Worm (Caenorhabditis elegans) whole organism, late embryonic: ENCODE data around the gene Y39B6A.1.

Experiments
- C08G9.2 ChIP-seq: sonication (generic microtip); optimal IDR thresholded peaks from 2 replicates; lab custom pipeline; 2016; ENCODE audit warnings: mild to moderate bottlenecking, missing genetic modification characterization, moderate library complexity, missing compliant biosample characterization
- C38D4.7 ChIP-seq: fragments of 200-800 bp; sonication (Bioruptor generic); optimal IDR thresholded peaks from 2 replicates; lab custom pipeline; 2018; ENCODE audit warnings: mild to moderate bottlenecking, missing genetic modification characterization, moderate library complexity, missing compliant biosample characterization
- F13H6.1 ChIP-seq: sonication (generic microtip); optimal IDR thresholded peaks from 2 replicates; lab custom pipeline; 2016; ENCODE audit warnings: missing genetic modification characterization, missing compliant biosample characterization
- K09A11.1 ChIP-seq: sonication (generic microtip); optimal IDR thresholded peaks from 2 replicates; lab custom pipeline; 2017; ENCODE audit warnings: antibody characterized with exemption, mild to moderate bottlenecking, missing genetic modification characterization, missing compliant biosample characterization; ENCODE audit not compliant: insufficient read depth
- ama-1 ChIP-seq: fragments of 150-350 bp; optimal IDR thresholded peaks from 2 replicates; lab custom pipeline; 2014
- ceh-2 ChIP-seq: sonication (generic microtip); optimal IDR thresholded peaks from 2 replicates; lab custom pipeline; 2016; ENCODE audit warnings: missing genotype, missing genetic modification characterization, missing compliant biosample characterization
- ceh-30 ChIP-seq: fragments of 150-350 bp; optimal IDR thresholded peaks from 2 replicates; lab custom pipeline; 2014; ENCODE audit warnings: missing biosample characterization, missing genetic modification characterization
- ceh-6 ChIP-seq: fragments of 200-800 bp; sonication (Bioruptor generic); optimal IDR thresholded peaks from 2 replicates; lab custom pipeline; 2018; ENCODE audit warnings: mild to moderate bottlenecking, missing genetic modification characterization, missing compliant biosample characterization
- ceh-9 ChIP-seq: sonication (generic microtip); optimal IDR thresholded peaks from 2 replicates; lab custom pipeline; 2016; ENCODE audit warnings: mild to moderate bottlenecking, missing genetic modification characterization, inconsistent platforms, missing compliant biosample characterization
- dve-1 ChIP-seq: sonication (generic microtip); optimal IDR thresholded peaks from 2 replicates; lab custom pipeline; 2017; ENCODE audit warnings: antibody characterized with exemption, mild to moderate bottlenecking, missing genetic modification characterization, missing compliant biosample characterization
- elt-2 ChIP-seq: sonication (generic microtip); optimal IDR thresholded peaks from 2 replicates; lab custom pipeline; 2016; ENCODE audit warnings: missing genetic modification reagents, missing genetic modification characterization, missing compliant biosample characterization
- elt-4 ChIP-seq: sonication (generic microtip); optimal IDR thresholded peaks from 2 replicates; lab custom pipeline; 2016; ENCODE audit warnings: missing genetic modification characterization, missing compliant biosample characterization
- ets-4 ChIP-seq: sonication (generic microtip); optimal IDR thresholded peaks from 2 replicates; lab custom pipeline; 2016; ENCODE audit warnings: missing genetic modification characterization, missing compliant biosample characterization
- eyg-1 ChIP-seq: sonication (generic microtip); optimal IDR thresholded peaks from 2 replicates; lab custom pipeline; 2016; ENCODE audit warnings: missing genotype, missing genetic modification characterization, missing compliant biosample characterization
- fkh-6 ChIP-seq: sonication (generic microtip); optimal IDR thresholded peaks from 2 replicates; lab custom pipeline; 2016; ENCODE audit warnings: missing genetic modification characterization, missing compliant biosample characterization
- gmeb-2 ChIP-seq: sonication (generic microtip); optimal IDR thresholded peaks from 2 replicates; lab custom pipeline; 2016; ENCODE audit warnings: missing genetic modification characterization, inconsistent platforms, missing compliant biosample characterization
- hlh-13 ChIP-seq: fragments of 200-800 bp; sonication (Bioruptor generic); optimal IDR thresholded peaks from 2 replicates; lab custom pipeline; 2018; ENCODE audit warnings: mild to moderate bottlenecking, missing genetic modification characterization, missing compliant biosample characterization
- lim-6 ChIP-seq: sonication (generic microtip); optimal IDR thresholded peaks from 2 replicates; lab custom pipeline; 2016; ENCODE audit warnings: missing genetic modification characterization, missing compliant biosample characterization
- madf-2 ChIP-seq: sonication (generic microtip); optimal IDR thresholded peaks from 2 replicates; lab custom pipeline; 2017; ENCODE audit warnings: missing genetic modification characterization, missing compliant biosample characterization
- nhr-11 ChIP-seq: fragments of 150-350 bp; optimal IDR thresholded peaks from 2 replicates; lab custom pipeline; 2014; ENCODE audit warnings: missing biosample characterization, missing genetic modification characterization
- npax-4 ChIP-seq: sonication (generic microtip); optimal IDR thresholded peaks from 2 replicates; lab custom pipeline; 2016; ENCODE audit warnings: missing genetic modification characterization, missing compliant biosample characterization
- odd-2 ChIP-seq: sonication (generic microtip); optimal IDR thresholded peaks from 2 replicates; lab custom pipeline; 2017; ENCODE audit warnings: antibody characterized with exemption, mild to moderate bottlenecking, missing genetic modification characterization, missing compliant biosample characterization
- pag-3 ChIP-seq: sonication (generic microtip); optimal IDR thresholded peaks from 2 replicates; lab custom pipeline; 2016; ENCODE audit warnings: missing compliant biosample characterization, missing genetic modification characterization, borderline replicate concordance
- pat-9 ChIP-seq: fragments of 200-800 bp; sonication (Bioruptor generic); optimal IDR thresholded peaks from 2 replicates; lab custom pipeline; 2018; ENCODE audit warnings: mild to moderate bottlenecking, missing genetic modification characterization, moderate library complexity, missing compliant biosample characterization
- pha-2 ChIP-seq: sonication (generic microtip); optimal IDR thresholded peaks from 2 replicates; lab custom pipeline; 2017; ENCODE audit warnings: mild to moderate bottlenecking, missing genetic modification characterization, missing compliant biosample characterization
- pha-4 ChIP-seq: fragments of 150-350 bp; optimal IDR thresholded peaks from 2 replicates; lab custom pipeline; 2018; ENCODE audit warnings: missing biosample characterization, missing genetic modification reagents, missing genetic modification characterization
- pqm-1 ChIP-seq: sonication (generic microtip); optimal IDR thresholded peaks from 2 replicates; lab custom pipeline; 2016; ENCODE audit warnings: missing genetic modification characterization, missing compliant biosample characterization
- pros-1 ChIP-seq: fragments of 150-350 bp; optimal IDR thresholded peaks from 2 replicates; lab custom pipeline; 2014; ENCODE audit warnings: missing biosample characterization, missing genetic modification reagents, missing genetic modification characterization
- sdc-2 ChIP-seq: sonication (generic microtip); optimal IDR thresholded peaks from 2 replicates; lab custom pipeline; 2016; ENCODE audit warnings: missing genotype, missing genetic modification characterization, missing compliant biosample characterization
- sox-2 ChIP-seq: fragments of 200-800 bp; sonication (Bioruptor generic); IDR thresholded peaks from 2 replicates; pipeline ENCODE4 v1.3.6; 2022; ENCODE audit warnings: missing genetic modification reagents, missing genetic modification characterization, missing compliant biosample characterization
- sox-4 ChIP-seq: sonication (generic microtip); optimal IDR thresholded peaks from 2 replicates; lab custom pipeline; 2017; ENCODE audit warnings: mild to moderate bottlenecking, missing genetic modification characterization, inconsistent platforms, missing compliant biosample characterization
- syd-9 ChIP-seq: sonication (generic microtip); optimal IDR thresholded peaks from 2 replicates; lab custom pipeline; 2016; ENCODE audit warnings: mild to moderate bottlenecking, missing genetic modification characterization, moderate library complexity, missing compliant biosample characterization
- tbx-2 ChIP-seq: sonication (generic microtip); optimal IDR thresholded peaks from 2 replicates; lab custom pipeline; 2016; ENCODE audit warnings: missing genetic modification characterization, missing compliant biosample characterization
- tbx-7 ChIP-seq: sonication (generic microtip); optimal IDR thresholded peaks from 2 replicates; lab custom pipeline; 2016; ENCODE audit warnings: missing genotype, missing genetic modification characterization, missing compliant biosample characterization
- unc-3 ChIP-seq, 2 experiments: fragments of 200-800 bp in 1 of 2; sonication (Bioruptor generic) in 1 of 2; sonication (generic microtip) in 1 of 2; conservative IDR thresholded peaks in 1 of 2; optimal IDR thresholded peaks in 1 of 2; 2 replicates each; pipeline versions ENCODE4 v1.3.6 to Lab custom; 2016 to 2022; ENCODE audit warnings: missing compliant biosample characterization in 2 of 2, missing genetic modification characterization in 2 of 2, missing genetic modification reagents in 1 of 2
- unc-42 ChIP-seq: sonication (generic microtip); optimal IDR thresholded peaks from 2 replicates; lab custom pipeline; 2016; ENCODE audit warnings: missing genotype, missing genetic modification characterization, missing compliant biosample characterization

The Y39B6A.1 gene

ce11 chrV:19233469-19233868 lies 30.1 kb upstream of the Y39B6A.1 start, which contains the start of gene fbxb-116:
Gene fbxb-116 (plus strand): TSS chrV:19233769.
- TF ChIP-seq ceh-2 (tag; lab: Kevin White, UChicago) (no peak), C08G9.2 (tag; lab: Kevin White, UChicago) (no peak), tbx-2 (tag; lab: Kevin White, UChicago) (no peak), ama-1 (lab: Kevin White, UChicago) (no peak), lim-6 (tag; lab: Kevin White, UChicago) (no peak), gmeb-2 (tag; lab: Kevin White, UChicago) (no peak), ceh-30 (tag; lab: Kevin White, UChicago) (no peak), sox-2 (GFP tag; lab: Robert Waterston, UW) (no peak), tbx-7 (tag; lab: Kevin White, UChicago) (no peak), pha-2 (no peak), K09A11.1 (tag; lab: Kevin White, UChicago) (no peak), C38D4.7 (GFP tag; lab: Kevin White, UChicago) (no peak), pqm-1 (tag; lab: Kevin White, UChicago) (no peak), sdc-2 (no peak)

ce11 chrV:19231167-19231566 lies 27.8 kb upstream of the Y39B6A.1 start:
- TF ChIP-seq dve-1 (tag; lab: Kevin White, UChicago) (peak; percentile 91), pag-3 (tag; lab: Kevin White, UChicago) (no peak)

- TF ChIP-seq eyg-1 (tag; lab: Kevin White, UChicago), result no peak
- TF ChIP-seq ceh-9 (tag; lab: Kevin White, UChicago), result no peak
- no peak for TF ChIP-seq elt-4
- no peak for TF ChIP-seq pat-9 (tag; lab: Kevin White, UChicago)
- TF ChIP-seq hlh-13, result no peak
- TF ChIP-seq K09A11.1 (tag; lab: Kevin White, UChicago), result no peak
- no peak for TF ChIP-seq C08G9.2 (tag; lab: Kevin White, UChicago)
- TF ChIP-seq ceh-6 (GFP tag; lab: Kevin White, UChicago), result no peak
- no peak for TF ChIP-seq npax-4 (tag; lab: Kevin White, UChicago)
- no peak for TF ChIP-seq C38D4.7 (GFP tag; lab: Kevin White, UChicago)
- no peak for TF ChIP-seq pros-1 (tag; lab: Kevin White, UChicago)
- no peak for TF ChIP-seq pha-4
- TF ChIP-seq odd-2 (tag; lab: Kevin White, UChicago), result no peak
- no peak for TF ChIP-seq unc-42 (tag; lab: Kevin White, UChicago)
- no peak for TF ChIP-seq fkh-6
- TF ChIP-seq nhr-11, result no peak
These were observed 27.0 kb upstream of the Y39B6A.1 start, which contains the start of gene sqst-3 for ce11 chrV:19230413-19230812. Gene sqst-3 (plus strand): TSS chrV:19230782.

ce11 chrV:19217675-19218074 lies 14.3 kb upstream of the Y39B6A.1 start, which contains the start of gene oac-49:
Gene oac-49 (plus strand): TSS chrV:19217975.
- TF ChIP-seq sox-4 (tag; lab: Kevin White, UChicago) (no peak), elt-2 (no peak), unc-3 (GFP tag; conservative IDR thresholded peaks at IDR 0.05; lab: Robert Waterston, UW) (no peak), unc-3 (tag; optimal IDR thresholded peaks at IDR 0.05; lab: Kevin White, UChicago) (no peak), ets-4 (tag; lab: Kevin White, UChicago) (no peak), madf-2 (tag; lab: Kevin White, UChicago) (no peak), syd-9 (tag; lab: Kevin White, UChicago) (no peak), F13H6.1 (tag; lab: Kevin White, UChicago) (no peak), unc-42 (tag; lab: Kevin White, UChicago) (no peak), C08G9.2 (tag; lab: Kevin White, UChicago) (no peak)
